Worm (Caenorhabditis elegans) whole organism, early embryonic: ENCODE data around the gene srg-4.

Experiments
- B0310.2 ChIP-seq: sonication (generic microtip); optimal IDR thresholded peaks from 2 replicates; lab custom pipeline; 2016; ENCODE audit warnings: mild to moderate bottlenecking, missing genetic modification characterization, missing compliant biosample characterization
- aly-1 ChIP-seq: sonication (generic microtip); optimal IDR thresholded peaks from 2 replicates; lab custom pipeline; 2016; ENCODE audit warnings: missing genetic modification characterization, missing compliant biosample characterization
- ama-1 ChIP-seq: fragments of 150-350 bp; optimal IDR thresholded peaks from 2 replicates; lab custom pipeline; 2014
- ceh-13 ChIP-seq: fragments of 200-800 bp; sonication (Bioruptor generic); optimal IDR thresholded peaks from 2 replicates; lab custom pipeline; 2018; ENCODE audit warnings: mild to moderate bottlenecking, missing genetic modification characterization, missing compliant biosample characterization
- ceh-36 ChIP-seq: sonication (generic microtip); optimal IDR thresholded peaks from 2 replicates; lab custom pipeline; 2016; ENCODE audit warnings: missing genetic modification characterization, inconsistent platforms, missing compliant biosample characterization
- flt-1 ChIP-seq: fragments of 200-800 bp; sonication (Bioruptor generic); IDR thresholded peaks from 2 replicates; pipeline ENCODE4 v1.3.6; 2022; ENCODE audit warnings: missing genetic modification characterization, missing compliant biosample characterization
- hmbx-1 ChIP-seq: sonication (generic microtip); optimal IDR thresholded peaks from 2 replicates; lab custom pipeline; 2016; ENCODE audit warnings: mild to moderate bottlenecking, missing genetic modification characterization, missing compliant biosample characterization
- hmg-4 ChIP-seq: fragments of 200-800 bp; sonication (Bioruptor generic); optimal IDR thresholded peaks from 2 replicates; lab custom pipeline; 2018; ENCODE audit warnings: mild to moderate bottlenecking, missing genetic modification characterization, missing compliant biosample characterization
- hnd-1 ChIP-seq: sonication (generic microtip); optimal IDR thresholded peaks from 2 replicates; lab custom pipeline; 2016; ENCODE audit warnings: missing genetic modification characterization, missing compliant biosample characterization
- pes-1 ChIP-seq: fragments of 200-800 bp; sonication (Bioruptor generic); IDR thresholded peaks from 2 replicates; pipeline ENCODE4 v1.3.6; 2022; ENCODE audit warnings: missing genetic modification reagents, missing genetic modification characterization, missing compliant biosample characterization
- sea-1 ChIP-seq: fragments of 200-800 bp; sonication (Bioruptor generic); conservative IDR thresholded peaks from 2 replicates; pipeline ENCODE4 v1.3.6; 2022; ENCODE audit warnings: missing genetic modification characterization, missing compliant biosample characterization
- tbx-11 ChIP-seq: fragments of 200-800 bp; sonication (Bioruptor generic); IDR thresholded peaks from 2 replicates; pipeline ENCODE4 v1.3.6; 2022; ENCODE audit warnings: missing genetic modification characterization, missing compliant biosample characterization
- tbx-37 ChIP-seq: fragments of 200-800 bp; sonication (Bioruptor generic); conservative IDR thresholded peaks from 2 replicates; pipeline ENCODE4 v1.3.6; 2022; ENCODE audit warnings: missing genetic modification reagents, missing genetic modification characterization, missing compliant biosample characterization

- no peak for TF ChIP-seq aly-1 (tag; lab: Kevin White, UChicago)
- TF ChIP-seq tbx-37 (GFP tag; lab: Robert Waterston, UW): no peak
- TF ChIP-seq hnd-1 (tag; lab: Kevin White, UChicago): no peak
- no peak for TF ChIP-seq ama-1 (lab: Kevin White, UChicago)
- no peak for TF ChIP-seq tbx-11 (GFP tag; lab: Robert Waterston, UW)
- TF ChIP-seq pes-1: no peak
- no peak for TF ChIP-seq ceh-13 (GFP tag; lab: Kevin White, UChicago)
- TF ChIP-seq flt-1 (GFP tag; lab: Robert Waterston, UW): no peak
- TF ChIP-seq hmg-4 (GFP tag; lab: Kevin White, UChicago): no peak
- TF ChIP-seq sea-1 (GFP tag; lab: Robert Waterston, UW): no peak
- no peak for TF ChIP-seq ceh-36 (tag; lab: Kevin White, UChicago)
- TF ChIP-seq B0310.2 (tag; lab: Kevin White, UChicago): no peak
- no peak for TF ChIP-seq hmbx-1
Observed at ce11 chrIII:6213915-6214314, 48.0 kb downstream of the srg-4 start, which contains the start of gene C23G10.10.
